Fruit fly (Drosophila melanogaster): Measurements from ENCODE around the gene Smyd5.

Smyd5 gene

DNA sequence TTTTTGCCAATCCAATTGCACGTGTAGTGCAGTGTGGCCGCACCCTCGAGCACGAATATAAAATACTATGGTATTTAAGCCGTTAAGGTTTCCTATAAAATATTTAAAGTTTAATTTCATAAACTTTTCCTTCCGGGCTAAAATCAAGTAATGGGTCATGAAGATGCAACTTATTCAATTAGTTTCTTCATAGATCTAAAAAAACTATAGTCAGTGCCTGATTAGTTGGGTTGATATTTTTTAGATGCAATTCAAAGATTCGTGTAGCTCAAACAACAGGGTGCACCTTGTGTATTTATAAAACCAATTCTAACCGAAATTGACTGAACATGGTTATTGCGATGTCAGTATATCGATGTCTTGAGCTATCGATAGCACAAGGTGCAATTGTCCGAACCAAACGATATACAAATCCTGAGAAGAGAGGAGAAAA is at the start of gene Smyd5, which contains the start of gene Oga (continued):
- TF ChIP-seq rib (GFP tag; IDR thresholded peaks at IDR 0.05) (peak; percentile 19; the same call in 1 of the 2 replicates), Hey (tag; optimal IDR thresholded peaks at IDR 0.05) (no peak), grau (tag; optimal IDR thresholded peaks at IDR 0.05) (peak; percentile 46), dmrt11E (tag; optimal IDR thresholded peaks at IDR 0.05) (peak; percentile 1), CG17186 (GFP tag; optimal IDR thresholded peaks at IDR 0.05) (peak; percentile 50), bbx (GFP tag; IDR thresholded peaks at IDR 0.05; ENCODE audit: partially characterized antibody) (peak; percentile 96), CG12236 (GFP tag; optimal IDR thresholded peaks at IDR 0.05) (peak; percentile 4), CG13123 (GFP tag; optimal IDR thresholded peaks at IDR 0.05) (no peak), mirr (GFP tag; optimal IDR thresholded peaks at IDR 0.05) (no peak), CG6854 (GFP tag; optimal IDR thresholded peaks at IDR 0.05) (no peak), tll (GFP tag; optimal IDR thresholded peaks at IDR 0.05) (peak in 1 of 2 experiments; percentile 74), tin (GFP tag; optimal IDR thresholded peaks at IDR 0.05) (no peak), Atf6 (GFP tag; IDR thresholded peaks at IDR 0.05) (no peak), CG30403 (GFP tag; optimal IDR thresholded peaks at IDR 0.05) (peak; percentile 44), Atf-2 (GFP tag; optimal IDR thresholded peaks at IDR 0.05) (peak; percentile 38), CG5953 (GFP tag; IDR thresholded peaks at IDR 0.05) (no peak), CG14014 (GFP tag; IDR thresholded peaks at IDR 0.05) (no peak), crol (GFP tag; IDR thresholded peaks at IDR 0.05) (no peak), CG10654 (GFP tag; optimal IDR thresholded peaks at IDR 0.05) (no peak), otp (GFP tag; IDR thresholded peaks at IDR 0.05) (no peak), CG12299 (tag; optimal IDR thresholded peaks at IDR 0.05) (no peak), p53 (GFP tag; optimal IDR thresholded peaks at IDR 0.05) (no peak), Dp (GFP tag; optimal IDR thresholded peaks at IDR 0.05) (peak; percentile 60), PHDP (tag; optimal IDR thresholded peaks at IDR 0.05) (peak; percentile 18), D19B (GFP tag; optimal IDR thresholded peaks at IDR 0.05) (no peak), Side (GFP tag; optimal IDR thresholded peaks at IDR 0.05) (peak; percentile 57), ci (GFP tag; IDR thresholded peaks at IDR 0.05) (peak; percentile 77), gcm2 (GFP tag; optimal IDR thresholded peaks at IDR 0.05) (no peak), CG2202 (tag; optimal IDR thresholded peaks at IDR 0.05) (no peak), CG16815 (GFP tag; optimal IDR thresholded peaks at IDR 0.05) (no peak), wdn (GFP tag; IDR thresholded peaks at IDR 0.05) (no peak), Deaf1 (tag; optimal IDR thresholded peaks at IDR 0.05) (no peak), kah (GFP tag; optimal IDR thresholded peaks at IDR 0.05) (no peak), CG14860 (GFP tag; IDR thresholded peaks at IDR 0.05; ENCODE audit: partially characterized antibody) (peak; percentile 90), exex (tag; optimal IDR thresholded peaks at IDR 0.05) (no peak), gsb-n (tag; optimal IDR thresholded peaks at IDR 0.05) (no peak), gce (GFP tag; IDR thresholded peaks at IDR 0.05) (no peak), dimm (GFP tag; IDR thresholded peaks at IDR 0.05) (no peak), CG3407 (GFP tag; optimal IDR thresholded peaks at IDR 0.05) (no peak), CG4820 (GFP tag; optimal IDR thresholded peaks at IDR 0.05) (no peak), yki (optimal IDR thresholded peaks at IDR 0.05) (no peak), slou (GFP tag; optimal IDR thresholded peaks at IDR 0.05) (no peak), CG17612 (GFP tag; IDR thresholded peaks at IDR 0.05) (no peak), CG30431 (GFP tag; optimal IDR thresholded peaks at IDR 0.05) (no peak), Nf-YB (GFP tag; optimal IDR thresholded peaks at IDR 0.05) (no peak), CG17829 (tag; optimal IDR thresholded peaks at IDR 0.05) (peak; percentile 47), bsh (GFP tag; optimal IDR thresholded peaks at IDR 0.05) (peak in 1 of 2 experiments; percentile 11), CG11560 (tag; IDR thresholded peaks at IDR 0.05) (no peak), CG11695 (GFP tag; IDR thresholded peaks at IDR 0.05) (no peak), CG1233 (GFP tag; optimal IDR thresholded peaks at IDR 0.05) (peak; percentile 26), CG43689 (GFP tag; IDR thresholded peaks at IDR 0.05) (no peak), CG9727 (GFP tag; optimal IDR thresholded peaks at IDR 0.05) (peak; percentile 12)
